Worm (Caenorhabditis elegans) whole organism, L2 larva: ENCODE measurements around the gene C53A5.2.

ENCODE experiments used
- R02D3.7 ChIP-seq: fragments of 150-350 bp; optimal IDR thresholded peaks from 2 replicates; lab custom pipeline; 2014; ENCODE audit warnings: missing biosample characterization, missing genetic modification characterization
- elt-1 ChIP-seq: fragments of 150-350 bp; optimal IDR thresholded peaks from 2 replicates; lab custom pipeline; 2014; ENCODE audit warnings: missing biosample characterization, missing genetic modification characterization
- zag-1 ChIP-seq: fragments of 150-350 bp; optimal IDR thresholded peaks from 2 replicates; lab custom pipeline; 2014; ENCODE audit warnings: missing biosample characterization, missing genetic modification characterization

- no peak for TF ChIP-seq elt-1
- TF ChIP-seq zag-1 (tag; lab: Kevin White, UChicago), result no peak
- TF ChIP-seq R02D3.7, result no peak
Observed at ce11 chrV:14496446-14496845, 26.6 kb downstream of the C53A5.2 start.
